Worm (Caenorhabditis elegans) whole organism, young adult: ENCODE results near the gene W09D10.4.

Source experiments
- B0019.2 ChIP-seq: fragments of 200-800 bp; sonication (Bioruptor generic); conservative IDR thresholded peaks from 2 replicates; pipeline ENCODE4 v1.3.6; 2022; ENCODE audit warnings: missing genetic modification reagents, missing genetic modification characterization, missing compliant biosample characterization
- B0336.3 ChIP-seq: fragments of 200-800 bp; sonication (Bioruptor generic); IDR thresholded peaks from 2 replicates; pipeline ENCODE4 v1.3.6; 2022; ENCODE audit warnings: missing genetic modification characterization, missing compliant biosample characterization
- F52B5.7 ChIP-seq: sonication (generic microtip); optimal IDR thresholded peaks from 2 replicates; lab custom pipeline; 2016; ENCODE audit warnings: mild to moderate bottlenecking, missing genetic modification characterization, missing compliant biosample characterization
- K11D2.4 ChIP-seq: fragments of 200-800 bp; sonication (Bioruptor generic); IDR thresholded peaks from 2 replicates; pipeline ENCODE4 v1.3.6; 2022; ENCODE audit warnings: missing genetic modification reagents, missing genetic modification characterization, missing compliant biosample characterization
- Y56A3A.18 ChIP-seq: fragments of 200-800 bp; sonication (Bioruptor generic); IDR thresholded peaks from 2 replicates; pipeline ENCODE4 v1.3.6; 2022; ENCODE audit warnings: missing genetic modification reagents, missing genetic modification characterization, missing compliant biosample characterization
- Y67H2A.10 ChIP-seq: fragments of 200-800 bp; sonication (Bioruptor generic); conservative IDR thresholded peaks from 2 replicates; pipeline ENCODE4 v1.3.6; 2022; ENCODE audit warnings: missing genetic modification reagents, missing genetic modification characterization, missing compliant biosample characterization
- akir-1 ChIP-seq: fragments of 200-800 bp; sonication (Bioruptor generic); optimal IDR thresholded peaks from 2 replicates; lab custom pipeline; 2018; ENCODE audit warnings: mild to moderate bottlenecking, missing genetic modification characterization, moderate library complexity, missing compliant biosample characterization
- atf-7 ChIP-seq: sonication (generic microtip); optimal IDR thresholded peaks from 2 replicates; lab custom pipeline; 2017; ENCODE audit warnings: mild to moderate bottlenecking, missing genetic modification characterization, missing compliant biosample characterization
- athp-1 ChIP-seq: sonication (generic microtip); optimal IDR thresholded peaks from 2 replicates; lab custom pipeline; 2017; ENCODE audit warnings: mild to moderate bottlenecking, missing genetic modification characterization, missing compliant biosample characterization
- attf-3 ChIP-seq: fragments of 200-800 bp; sonication (Bioruptor generic); conservative IDR thresholded peaks from 2 replicates; pipeline ENCODE4 v1.3.6; 2022; ENCODE audit warnings: missing genetic modification reagents, missing genetic modification characterization, missing compliant biosample characterization
- attf-5 ChIP-seq: fragments of 200-800 bp; sonication (Bioruptor generic); optimal IDR thresholded peaks from 2 replicates; lab custom pipeline; 2018; ENCODE audit warnings: mild to moderate bottlenecking, missing genetic modification characterization, missing compliant biosample characterization
- attf-6 ChIP-seq: fragments of 200-800 bp; sonication (Bioruptor generic); IDR thresholded peaks from 2 replicates; pipeline ENCODE4 v1.3.6; 2022; ENCODE audit warnings: missing genetic modification reagents, missing genetic modification characterization, missing compliant biosample characterization
- bed-1 ChIP-seq: fragments of 200-800 bp; sonication (Bioruptor generic); IDR thresholded peaks from 2 replicates; pipeline ENCODE4 v1.3.6; 2022; ENCODE audit warnings: missing genetic modification reagents, missing genetic modification characterization, missing compliant biosample characterization
- cebp-1 ChIP-seq, 2 experiments: fragments of 200-800 bp in 1 of 2; sonication (Bioruptor generic) in 1 of 2; sonication (generic microtip) in 1 of 2; IDR thresholded peaks in 1 of 2; optimal IDR thresholded peaks in 1 of 2; 2 replicates each; pipeline versions ENCODE4 v1.3.6 to Lab custom; 2017 to 2022; ENCODE audit warnings: missing compliant biosample characterization in 2 of 2, missing genetic modification characterization in 2 of 2, mild to moderate bottlenecking in 1 of 2, missing genetic modification reagents in 1 of 2, moderate library complexity in 1 of 2
- ceh-79 ChIP-seq: sonication (generic microtip); optimal IDR thresholded peaks from 2 replicates; lab custom pipeline; 2017; ENCODE audit warnings: mild to moderate bottlenecking, missing genetic modification characterization, missing compliant biosample characterization
- chd-7 ChIP-seq: sonication (generic microtip); optimal IDR thresholded peaks from 2 replicates; lab custom pipeline; 2016; ENCODE audit warnings: mild to moderate bottlenecking, missing genetic modification characterization, moderate library complexity, missing compliant biosample characterization
- dpff-1 ChIP-seq: sonication (generic microtip); optimal IDR thresholded peaks from 2 replicates; lab custom pipeline; 2017; ENCODE audit warnings: mild to moderate bottlenecking, missing genetic modification characterization, missing compliant biosample characterization
- dpl-1 ChIP-seq: fragments of 150-350 bp; optimal IDR thresholded peaks from 2 replicates; lab custom pipeline; 2014; ENCODE audit warnings: missing biosample characterization, missing genetic modification reagents, missing genetic modification characterization
- egrh-3 ChIP-seq: fragments of 200-800 bp; sonication (Bioruptor generic); IDR thresholded peaks from 2 replicates; pipeline ENCODE4 v1.3.6; 2022; ENCODE audit warnings: missing genetic modification reagents, missing genetic modification characterization, missing compliant biosample characterization
- fkh-3 ChIP-seq: sonication (generic microtip); optimal IDR thresholded peaks from 2 replicates; lab custom pipeline; 2016; ENCODE audit warnings: mild to moderate bottlenecking, missing genetic modification characterization, missing compliant biosample characterization
- gei-17 ChIP-seq: fragments of 200-800 bp; sonication (Bioruptor generic); optimal IDR thresholded peaks from 2 replicates; lab custom pipeline; 2018; ENCODE audit warnings: mild to moderate bottlenecking, missing genetic modification characterization, missing compliant biosample characterization
- hsf-1 ChIP-seq: fragments of 200-800 bp; sonication (Bioruptor generic); IDR thresholded peaks from 2 replicates; pipeline ENCODE4 v1.3.6; 2022; ENCODE audit warnings: missing genetic modification reagents, missing genetic modification characterization, missing compliant biosample characterization
- lsl-1 ChIP-seq: fragments of 200-800 bp; sonication (Bioruptor generic); optimal IDR thresholded peaks from 2 replicates; lab custom pipeline; 2018; ENCODE audit warnings: mild to moderate bottlenecking, missing genetic modification characterization, moderate library complexity, missing compliant biosample characterization
- lsy-27 ChIP-seq: sonication (generic microtip); optimal IDR thresholded peaks from 2 replicates; lab custom pipeline; 2017; ENCODE audit warnings: missing genetic modification characterization, mild to moderate bottlenecking, missing compliant biosample characterization, antibody characterized with exemption, missing genotype, borderline replicate concordance; ENCODE audit not compliant: insufficient read depth
- madf-10 ChIP-seq: sonication (generic microtip); optimal IDR thresholded peaks from 2 replicates; lab custom pipeline; 2016; ENCODE audit warnings: mild to moderate bottlenecking, missing genetic modification characterization, missing compliant biosample characterization
- madf-3 ChIP-seq: fragments of 200-800 bp; sonication (Bioruptor generic); IDR thresholded peaks from 2 replicates; pipeline ENCODE4 v1.3.6; 2022; ENCODE audit warnings: missing genetic modification reagents, missing genetic modification characterization, missing compliant biosample characterization
- madf-6 ChIP-seq: fragments of 200-800 bp; sonication (Bioruptor generic); IDR thresholded peaks from 2 replicates; pipeline ENCODE4 v1.3.6; 2022; ENCODE audit warnings: missing genetic modification reagents, missing genetic modification characterization, missing compliant biosample characterization
- mcd-1 ChIP-seq: fragments of 200-800 bp; sonication (Bioruptor generic); IDR thresholded peaks from 2 replicates; pipeline ENCODE4 v1.3.6; 2022; ENCODE audit warnings: missing genetic modification reagents, missing genetic modification characterization, missing compliant biosample characterization
- mel-28 ChIP-seq: sonication (generic microtip); optimal IDR thresholded peaks from 2 replicates; lab custom pipeline; 2016; ENCODE audit warnings: borderline replicate concordance, mild to moderate bottlenecking, missing genetic modification characterization, missing compliant biosample characterization
- mxl-1 ChIP-seq: sonication (generic microtip); optimal IDR thresholded peaks from 2 replicates; lab custom pipeline; 2016; ENCODE audit warnings: missing genetic modification characterization, missing compliant biosample characterization
- nfya-1 ChIP-seq: sonication (generic microtip); optimal IDR thresholded peaks from 2 replicates; lab custom pipeline; 2017; ENCODE audit warnings: antibody characterized with exemption, missing compliant biosample characterization, missing genetic modification characterization, borderline replicate concordance; ENCODE audit not compliant: insufficient read depth
- nfyb-1 ChIP-seq: fragments of 200-800 bp; sonication (Bioruptor generic); IDR thresholded peaks from 2 replicates; pipeline ENCODE4 v1.3.6; 2022; ENCODE audit warnings: missing genetic modification reagents, missing genetic modification characterization, missing compliant biosample characterization
- nhr-120 ChIP-seq: fragments of 200-800 bp; sonication (Bioruptor generic); IDR thresholded peaks from 2 replicates; pipeline ENCODE4 v1.3.6; 2022; ENCODE audit warnings: missing genetic modification characterization, missing compliant biosample characterization
- nhr-80 ChIP-seq: sonication (generic microtip); optimal IDR thresholded peaks from 2 replicates; lab custom pipeline; 2016; ENCODE audit warnings: missing genetic modification characterization, missing compliant biosample characterization
- rcor-1 ChIP-seq: fragments of 200-800 bp; sonication (Bioruptor generic); IDR thresholded peaks from 2 replicates; pipeline ENCODE4 v1.3.6; 2022; ENCODE audit warnings: missing genetic modification reagents, missing genetic modification characterization, missing compliant biosample characterization
- repo-1 ChIP-seq: sonication (generic microtip); optimal IDR thresholded peaks from 2 replicates; lab custom pipeline; 2017; ENCODE audit warnings: mild to moderate bottlenecking, missing genetic modification characterization, missing compliant biosample characterization
- sdz-38 ChIP-seq: sonication (generic microtip); optimal IDR thresholded peaks from 2 replicates; lab custom pipeline; 2016; ENCODE audit warnings: missing genotype, missing genetic modification characterization, missing compliant biosample characterization
- sea-2 ChIP-seq: fragments of 200-800 bp; sonication (Bioruptor generic); IDR thresholded peaks from 2 replicates; pipeline ENCODE4 v1.3.6; 2022; ENCODE audit warnings: missing genetic modification characterization, missing compliant biosample characterization
- snpc-4 ChIP-seq, 5 experiments: fragments of 150-350 bp in 1 of 5; sonication (generic microtip) in 4 of 5; optimal IDR thresholded peaks; 2 replicates each; lab custom pipeline; 2014 to 2018; ENCODE audit warnings: missing genetic modification characterization in 5 of 5, missing biosample characterization in 3 of 5, antibody characterized with exemption in 2 of 5, mild to moderate bottlenecking in 2 of 5, missing compliant biosample characterization in 2 of 5, missing genotype in 2 of 5, moderate library complexity in 2 of 5, missing genetic modification reagents in 1 of 5
- sptf-2 ChIP-seq: fragments of 200-800 bp; sonication (Bioruptor generic); optimal IDR thresholded peaks from 2 replicates; lab custom pipeline; 2018; ENCODE audit warnings: mild to moderate bottlenecking, missing genetic modification characterization, missing compliant biosample characterization
- tbp1 ChIP-seq: fragments of 200-800 bp; sonication (Bioruptor generic); optimal IDR thresholded peaks from 2 replicates; lab custom pipeline; 2018; ENCODE audit warnings: mild to moderate bottlenecking, missing genetic modification characterization, missing compliant biosample characterization
- tlf-1 ChIP-seq: fragments of 200-800 bp; sonication (Bioruptor generic); optimal IDR thresholded peaks from 2 replicates; lab custom pipeline; 2018; ENCODE audit warnings: mild to moderate bottlenecking, missing genetic modification characterization, missing compliant biosample characterization
- zim-3 ChIP-seq: sonication (generic microtip); optimal IDR thresholded peaks from 2 replicates; lab custom pipeline; 2017; ENCODE audit warnings: mild to moderate bottlenecking, missing genetic modification characterization, moderate library complexity, missing compliant biosample characterization
- ztf-22 ChIP-seq: fragments of 200-800 bp; sonication (Bioruptor generic); optimal IDR thresholded peaks from 2 replicates; lab custom pipeline; 2018; ENCODE audit warnings: mild to moderate bottlenecking, missing genetic modification characterization, moderate library complexity, missing compliant biosample characterization
- ztf-28 ChIP-seq: fragments of 200-800 bp; sonication (Bioruptor generic); IDR thresholded peaks from 2 replicates; pipeline ENCODE4 v1.3.6; 2022; ENCODE audit warnings: missing genetic modification reagents, missing genetic modification characterization, missing compliant biosample characterization
- ztf-6 ChIP-seq: fragments of 200-800 bp; sonication (Bioruptor generic); IDR thresholded peaks from 2 replicates; pipeline ENCODE4 v1.3.6; 2022; ENCODE audit warnings: missing genetic modification reagents, missing genetic modification characterization, missing compliant biosample characterization

Gene W09D10.4

ce11 chrIII:10740518-10740917 lies 24.5 kb upstream of the W09D10.4 start, which contains the start of gene K01G5.8 (continued):
- TF ChIP-seq egrh-3 (GFP tag; lab: Robert Waterston, UW) (no peak), attf-5 (no peak), cebp-1 (GFP tag; IDR thresholded peaks at IDR 0.05; lab: Robert Waterston, UW) (no peak; the same call in 1 of the 2 replicates), cebp-1 (tag; optimal IDR thresholded peaks at IDR 0.05; lab: Kevin White, UChicago) (peak; percentile 9), tlf-1 (GFP tag; lab: Kevin White, UChicago) (peak; percentile 46), ztf-28 (GFP tag; lab: Robert Waterston, UW) (no peak), lsl-1 (GFP tag; lab: Kevin White, UChicago) (no peak), F52B5.7 (no peak), dpff-1 (tag; lab: Kevin White, UChicago) (no peak), mel-28 (tag; lab: Kevin White, UChicago) (no peak), ceh-79 (no peak), sea-2 (GFP tag; lab: Robert Waterston, UW) (no peak), mcd-1 (GFP tag; lab: Robert Waterston, UW) (peak; percentile 6; the same call in 1 of the 2 replicates), nhr-80 (tag; lab: Kevin White, UChicago) (no peak), madf-6 (peak; percentile 67), rcor-1 (GFP tag; lab: Robert Waterston, UW) (0 out of 2 replicates have a peak, but pooled peaks have one; percentile 29), hsf-1 (GFP tag; lab: Robert Waterston, UW) (peak; percentile 66), gei-17 (GFP tag; lab: Kevin White, UChicago) (no peak), akir-1 (GFP tag; lab: Kevin White, UChicago) (no peak), B0336.3 (GFP tag; lab: Robert Waterston, UW) (peak; percentile 26; the same call in 1 of the 2 replicates), attf-6 (GFP tag; lab: Robert Waterston, UW) (no peak), bed-1 (GFP tag; lab: Robert Waterston, UW) (no peak), K11D2.4 (GFP tag; lab: Robert Waterston, UW) (no peak), attf-3 (no peak)

- TF ChIP-seq dpl-1 (GFP tag; lab: Kevin White, UChicago) (no peak), fkh-3 (tag; lab: Kevin White, UChicago) (no peak), cebp-1 (GFP tag; IDR thresholded peaks at IDR 0.05; lab: Robert Waterston, UW) (no peak), cebp-1 (tag; optimal IDR thresholded peaks at IDR 0.05; lab: Kevin White, UChicago) (peak; percentile 48), sdz-38 (no peak), snpc-4 (GFP tag; optimal IDR thresholded peaks at IDR 0.05; lab: Kevin White, UChicago) (no peak), snpc-4 (tag; optimal IDR thresholded peaks at IDR 0.05; lab: Kevin White, UChicago) (peak in 1 of 4 experiments; percentile 14), ztf-6 (GFP tag; lab: Robert Waterston, UW) (no peak), madf-10 (tag; lab: Kevin White, UChicago) (peak; percentile 30), nfyb-1 (GFP tag; lab: Robert Waterston, UW) (peak; percentile 39; the same call in 1 of the 2 replicates), Y56A3A.18 (no peak), athp-1 (tag; lab: Kevin White, UChicago) (no peak), lsl-1 (GFP tag; lab: Kevin White, UChicago) (no peak), attf-3 (no peak), madf-3 (GFP tag; lab: Robert Waterston, UW) (no peak), mxl-1 (no peak), attf-6 (GFP tag; lab: Robert Waterston, UW) (no peak), zim-3 (tag; lab: Kevin White, UChicago) (no peak), B0019.2 (no peak), lsy-27 (tag; lab: Kevin White, UChicago) (no peak), atf-7 (no peak), mel-28 (tag; lab: Kevin White, UChicago) (no peak), nfya-1 (tag; lab: Kevin White, UChicago) (no peak), Y67H2A.10 (GFP tag; lab: Robert Waterston, UW) (no peak), sea-2 (GFP tag; lab: Robert Waterston, UW) (no peak), sptf-2 (no peak), nhr-120 (GFP tag; lab: Robert Waterston, UW) (no peak), chd-7 (tag; lab: Kevin White, UChicago) (peak; percentile 27), attf-5 (peak; percentile 78), repo-1 (tag; lab: Kevin White, UChicago) (no peak), ztf-22 (GFP tag; lab: Kevin White, UChicago) (no peak), tbp1 (GFP tag; lab: Kevin White, UChicago) (no peak)
These were observed 23.9 kb upstream of the W09D10.4 start for ce11 chrIII:10739902-10740301.
